Worm (Caenorhabditis elegans): ENCODE results near the gene F08F8.10.

The F08F8.10 gene

DNA sequence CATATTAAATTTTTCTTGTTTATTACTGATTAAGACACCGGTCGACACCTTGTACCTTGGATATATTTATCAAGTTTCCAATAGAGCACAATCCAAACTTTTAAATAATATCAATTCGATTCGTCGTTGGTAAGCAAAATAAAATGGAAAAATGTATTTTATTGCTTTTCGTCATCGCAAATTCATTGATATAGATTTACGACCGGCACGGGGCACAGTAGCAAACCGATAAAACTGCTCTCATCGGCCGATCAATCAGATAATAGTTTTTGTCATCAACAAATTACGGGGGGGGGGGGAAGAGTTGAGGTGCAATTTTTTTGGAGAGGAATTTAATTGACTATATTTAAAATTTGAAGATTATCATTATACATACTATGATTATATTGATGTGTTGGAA lies 33.9 kb downstream of the F08F8.10 start:
- no peak for TF ChIP-seq unc-62 (GFP tag; optimal IDR thresholded peaks at IDR 0.05)

DNA sequence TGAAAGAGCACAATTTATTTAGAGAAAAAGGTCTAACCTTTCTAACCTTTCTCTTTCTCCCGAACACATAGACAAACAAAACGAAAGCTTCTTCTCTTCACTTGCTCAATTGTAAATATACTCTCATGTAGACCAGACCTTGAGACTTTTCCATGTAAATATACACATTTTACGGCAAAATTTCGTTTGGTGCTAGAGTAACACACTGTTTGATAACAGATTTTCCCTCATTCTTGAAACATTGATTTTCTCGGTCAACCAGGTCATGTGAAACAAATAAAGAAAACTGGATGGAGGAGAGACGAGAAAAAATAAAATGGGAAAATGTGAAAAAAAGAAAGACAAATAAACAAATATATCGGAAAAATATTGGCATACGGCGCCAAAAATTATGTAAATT lies 35.2 kb downstream of the F08F8.10 start:
- no peak for TF ChIP-seq unc-62 (GFP tag; optimal IDR thresholded peaks at IDR 0.05)

DNA sequence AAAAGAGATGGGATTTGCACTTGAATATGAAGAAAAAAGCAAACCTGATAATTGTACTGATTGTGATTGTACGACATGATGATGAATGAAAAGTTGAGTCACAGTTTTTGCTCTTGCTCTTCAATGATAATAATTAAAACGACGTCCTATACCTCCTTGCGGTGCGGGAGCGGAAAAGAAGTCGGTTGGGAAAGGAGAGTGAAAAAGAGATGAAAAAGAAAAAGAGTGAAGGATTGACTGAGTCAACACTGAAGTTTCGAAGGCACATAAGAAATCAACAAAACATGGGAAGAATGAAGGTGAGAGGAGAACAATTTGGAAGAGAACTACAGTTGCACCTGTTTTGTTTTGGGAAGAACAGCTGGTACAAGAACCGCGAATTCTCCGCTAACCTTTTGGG lies 37.8 kb downstream of the F08F8.10 start, which contains the start of gene F56C9.8:
Gene F56C9.8, minus strand, starts transcription at position 120 of the 400 bp plus-strand sequence.
- TF ChIP-seq unc-62 (GFP tag; optimal IDR thresholded peaks at IDR 0.05): no peak

DNA sequence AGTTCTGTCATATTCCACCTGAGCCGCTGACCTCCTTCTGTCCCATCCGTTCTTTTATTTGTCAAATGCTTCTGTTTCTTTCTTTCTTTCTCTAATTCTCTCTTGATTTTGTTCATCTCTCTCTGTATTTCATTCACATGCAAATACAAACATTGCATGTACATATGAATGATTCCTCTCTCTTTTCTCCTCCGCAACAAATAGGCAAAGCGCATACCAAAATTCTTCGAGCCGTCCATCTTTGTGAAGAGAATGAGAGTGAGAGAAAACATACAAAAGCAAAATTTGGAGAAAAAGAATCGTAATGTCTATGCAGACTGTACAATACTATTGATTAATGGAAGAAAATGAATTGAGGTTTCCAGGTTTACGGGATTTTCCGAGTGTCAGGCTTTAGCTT lies 39.8 kb downstream of the F08F8.10 start:
- no peak for TF ChIP-seq unc-62 (GFP tag; optimal IDR thresholded peaks at IDR 0.05)

DNA sequence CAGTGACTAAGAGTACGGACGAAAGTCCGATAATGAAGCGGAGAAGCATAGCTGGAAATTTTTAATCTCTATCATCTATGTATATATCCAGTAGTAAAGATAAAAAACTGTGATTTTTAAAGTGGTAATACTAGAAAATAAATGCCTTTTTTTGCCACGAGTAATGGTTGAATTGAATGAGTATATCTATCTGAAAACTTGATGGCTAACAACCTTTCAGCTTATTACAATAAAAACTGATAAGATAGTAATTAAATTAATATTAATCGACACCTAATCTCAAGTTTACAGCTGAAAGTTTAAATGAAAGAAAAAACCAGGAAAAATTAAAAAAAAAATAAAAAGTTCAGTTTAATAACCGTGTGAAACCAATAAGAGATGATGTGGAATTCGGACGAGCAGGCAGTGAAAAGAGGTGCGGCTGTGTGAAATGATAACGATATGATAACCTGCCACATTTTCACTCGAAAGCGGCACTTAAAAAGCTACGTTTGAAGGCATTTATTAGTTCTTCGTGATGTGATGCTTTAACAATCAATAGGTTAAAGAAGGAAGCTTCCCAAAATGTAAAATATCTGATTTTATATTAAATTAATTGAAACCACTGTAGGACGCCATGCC lies 42.2 kb downstream of the F08F8.10 start, which contains the start of gene nspg-6:
Gene nspg-6, minus strand, starts transcription at position 51 of the 621 bp plus-strand sequence.
- TF ChIP-seq unc-62 (GFP tag; optimal IDR thresholded peaks at IDR 0.05): no peak

DNA sequence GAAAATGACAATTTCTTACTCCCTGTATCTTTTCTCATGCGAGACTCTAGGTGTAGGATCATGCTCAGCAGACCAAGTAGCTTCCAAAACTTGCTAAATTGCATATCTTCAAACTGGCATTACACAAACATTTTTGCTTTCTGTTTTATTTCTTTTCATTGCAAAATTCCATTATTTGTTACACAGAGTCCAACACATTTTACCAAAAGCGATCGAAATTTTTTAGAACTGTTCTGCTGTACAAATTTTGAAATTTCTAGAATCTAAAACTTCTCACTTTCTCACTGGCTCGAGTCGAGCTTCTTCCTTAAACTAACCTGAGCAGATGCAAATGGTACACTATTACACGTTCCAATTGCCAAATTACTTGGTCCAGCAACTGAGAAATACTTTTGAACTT lies 42.7 kb downstream of the F08F8.10 start:
- no peak for TF ChIP-seq unc-62 (GFP tag; optimal IDR thresholded peaks at IDR 0.05)

DNA sequence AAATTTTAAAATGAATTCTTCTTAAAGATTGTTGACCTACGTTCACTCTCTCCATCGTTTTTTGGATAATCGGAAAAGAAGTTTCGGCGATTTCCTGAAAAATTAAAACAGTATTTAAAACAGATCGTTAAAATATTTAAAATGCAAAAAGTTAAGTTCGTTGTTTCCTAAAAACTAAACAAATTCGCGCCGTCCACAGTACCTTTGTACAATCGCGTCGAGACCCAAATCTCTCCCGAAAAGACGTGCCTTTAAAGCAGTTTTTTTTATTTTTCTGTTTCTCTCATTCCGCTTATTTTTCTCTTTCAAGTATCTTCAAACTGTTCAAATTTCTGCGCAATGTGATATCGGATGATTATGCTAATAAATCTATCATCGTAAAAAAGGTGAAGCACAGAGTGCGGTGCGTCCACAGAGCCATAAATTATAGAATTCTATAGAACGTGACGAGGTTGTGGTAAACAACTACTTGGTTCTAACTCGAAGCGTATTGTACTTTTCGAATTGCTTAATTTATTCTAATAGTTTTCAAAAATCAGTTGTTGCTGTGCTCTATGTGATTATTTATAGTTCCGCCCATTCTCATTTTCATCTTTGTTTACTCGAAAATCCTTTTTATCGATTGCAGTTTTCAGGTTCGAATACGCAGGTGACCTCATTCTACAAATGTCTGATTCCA lies 46.4 kb downstream of the F08F8.10 start, which contains the start of the genes F56C9.6 and F56C9.3:
Gene F56C9.6, minus strand, starts transcription at position 112 of the 679 bp plus-strand sequence.
Gene F56C9.3, plus strand, starts transcription at position 629 of the 679 bp plus-strand sequence.
- no peak for TF ChIP-seq unc-62 (GFP tag; optimal IDR thresholded peaks at IDR 0.05)

DNA sequence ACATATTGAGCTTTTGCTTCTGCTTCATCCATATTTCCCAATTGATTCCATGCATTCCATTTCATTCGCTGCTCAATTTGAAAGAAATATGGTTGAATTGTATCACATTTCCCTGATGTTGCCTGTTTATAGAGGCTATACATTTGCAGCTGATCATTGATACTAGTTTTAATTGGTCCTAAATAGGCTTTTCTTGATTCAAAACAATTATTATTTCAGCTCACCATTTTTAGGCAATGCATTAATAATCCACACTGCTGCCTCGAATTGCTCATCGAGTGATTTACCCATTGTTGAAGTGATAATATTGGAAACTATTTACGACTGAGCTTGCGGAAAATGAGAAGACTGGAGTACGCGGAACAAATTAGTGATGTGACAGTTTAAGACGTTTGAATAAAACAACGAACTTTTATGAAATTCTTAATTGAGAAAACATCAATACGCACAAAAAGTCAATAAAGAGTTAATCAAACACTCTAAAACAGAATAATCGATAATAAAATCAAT lies 48.5 kb downstream of the F08F8.10 start, which contains the start of gene acbp-4:
Gene acbp-4, minus strand, starts transcription at position 510 of the 510 bp plus-strand sequence.
- TF ChIP-seq unc-62 (GFP tag; optimal IDR thresholded peaks at IDR 0.05): no peak

DNA sequence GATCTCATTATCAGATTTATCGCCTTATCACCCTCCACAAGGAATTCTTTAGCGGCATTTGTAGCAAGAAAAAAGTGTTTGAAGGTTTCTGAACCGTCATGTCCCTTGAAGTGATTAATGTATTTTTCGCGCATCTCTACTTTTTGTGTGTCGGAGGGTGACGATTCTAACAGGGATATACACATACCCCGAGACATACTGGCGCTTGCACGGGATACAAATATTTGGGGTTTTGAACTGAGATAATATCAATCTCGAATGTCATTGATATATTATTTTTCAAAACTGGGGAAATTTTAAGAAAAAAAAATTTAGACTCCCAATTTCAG lies 51.6 kb downstream of the F08F8.10 start:
- TF ChIP-seq unc-62 (GFP tag; optimal IDR thresholded peaks at IDR 0.05): no peak

DNA sequence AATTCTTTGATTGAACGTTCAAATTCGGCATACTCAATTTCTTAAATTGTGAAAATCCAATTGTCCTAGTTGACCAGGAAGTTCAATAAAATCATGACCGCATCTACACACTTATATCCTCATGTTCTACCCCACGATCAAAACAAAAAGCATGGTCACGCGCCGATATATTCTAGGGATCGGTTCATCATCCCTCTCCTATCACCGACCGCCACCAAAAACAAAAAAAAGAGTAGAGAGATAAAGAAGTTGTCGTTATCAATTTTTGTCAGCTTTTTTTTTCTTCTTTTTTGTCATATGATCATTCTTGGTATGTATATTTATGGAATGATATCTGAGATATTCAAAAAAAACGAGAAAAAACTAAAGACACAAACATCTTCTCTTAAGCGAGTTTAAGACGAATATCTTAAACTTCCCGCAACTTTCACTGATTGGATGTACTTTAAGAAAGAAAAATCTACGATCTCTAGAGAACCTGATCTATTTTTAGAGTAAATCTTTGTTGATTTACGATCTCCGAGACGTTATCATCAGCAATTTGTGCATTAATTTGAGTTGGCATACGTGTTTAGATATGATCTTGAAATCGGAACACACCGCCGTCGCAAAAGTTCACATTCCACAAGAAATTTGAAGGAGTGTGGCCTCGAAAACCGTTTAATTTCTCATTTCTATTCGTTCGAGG lies 52.1 kb downstream of the F08F8.10 start:
- TF ChIP-seq unc-62 (GFP tag; optimal IDR thresholded peaks at IDR 0.05): no peak

Measured in whole organism, dauer.